Worm (Caenorhabditis elegans) whole organism, L1 larva: ENCODE data around the gene F59A6.10.

Experiments used
- C04F5.9 ChIP-seq: sonication (generic microtip); optimal IDR thresholded peaks from 2 replicates; lab custom pipeline; 2016; ENCODE audit warnings: missing genetic modification characterization, missing compliant biosample characterization
- C34B4.2 ChIP-seq: sonication (generic microtip); optimal IDR thresholded peaks from 2 replicates; lab custom pipeline; 2017; ENCODE audit warnings: mild to moderate bottlenecking, missing genetic modification characterization, missing compliant biosample characterization
- F16B12.6 ChIP-seq: fragments of 150-350 bp; optimal IDR thresholded peaks from 2 replicates; lab custom pipeline; 2014; ENCODE audit warnings: missing biosample characterization, missing genetic modification characterization
- aha-1 ChIP-seq: fragments of 150-350 bp; optimal IDR thresholded peaks from 2 replicates; lab custom pipeline; 2014; ENCODE audit warnings: missing biosample characterization, missing genetic modification characterization
- alr-1 ChIP-seq: fragments of 200-800 bp; sonication (Bioruptor generic); optimal IDR thresholded peaks from 2 replicates; lab custom pipeline; 2018; ENCODE audit warnings: borderline replicate concordance, mild to moderate bottlenecking, missing genetic modification characterization, missing compliant biosample characterization
- aly-2 ChIP-seq: fragments of 150-350 bp; optimal IDR thresholded peaks from 2 replicates; lab custom pipeline; 2014; ENCODE audit warnings: missing biosample characterization, missing genetic modification characterization
- ama-1 ChIP-seq: fragments of 150-350 bp; optimal IDR thresholded peaks from 2 replicates; lab custom pipeline; 2014
- blmp-1 ChIP-seq: fragments of 150-350 bp; optimal IDR thresholded peaks from 2 replicates; lab custom pipeline; 2014; ENCODE audit warnings: missing biosample characterization, missing genetic modification characterization
- ceh-88 ChIP-seq: fragments of 200-800 bp; sonication (Bioruptor generic); IDR thresholded peaks from 2 replicates; pipeline ENCODE4 v1.3.6; 2022; ENCODE audit warnings: missing genetic modification characterization, missing compliant biosample characterization
- ces-1 ChIP-seq: fragments of 150-350 bp; optimal IDR thresholded peaks from 2 replicates; lab custom pipeline; 2014; ENCODE audit warnings: missing biosample characterization, missing genetic modification reagents, missing genetic modification characterization
- dpl-1 ChIP-seq, 3 experiments: fragments of 150-350 bp in 2 of 3; sonication (generic microtip) in 1 of 3; optimal IDR thresholded peaks; 2 replicates each; lab custom pipeline; 2014 to 2017; ENCODE audit warnings: missing biosample characterization in 3 of 3, missing genetic modification characterization in 3 of 3, missing genetic modification reagents in 3 of 3
- efl-3 ChIP-seq: fragments of 200-800 bp; sonication (Bioruptor generic); optimal IDR thresholded peaks from 2 replicates; lab custom pipeline; 2018; ENCODE audit warnings: mild to moderate bottlenecking, missing genetic modification characterization, missing compliant biosample characterization
- egl-13 ChIP-seq: sonication (generic microtip); optimal IDR thresholded peaks from 2 replicates; lab custom pipeline; 2016; ENCODE audit warnings: missing genotype, missing genetic modification reagents, missing genetic modification characterization, missing compliant biosample characterization
- egl-27 ChIP-seq, 2 experiments: fragments of 150-350 bp in 1 of 2; sonication (generic microtip); optimal IDR thresholded peaks; 3 replicates each; lab custom pipeline; 2017 to 2018; ENCODE audit warnings: missing biosample characterization in 2 of 2, missing genetic modification characterization in 2 of 2, missing genetic modification reagents in 2 of 2
- elt-2 ChIP-seq: sonication (generic microtip); optimal IDR thresholded peaks from 2 replicates; lab custom pipeline; 2016; ENCODE audit warnings: missing genetic modification characterization, mild to moderate bottlenecking, inconsistent platforms, missing compliant biosample characterization, missing genetic modification reagents
- fkh-10 ChIP-seq: sonication (generic microtip); optimal IDR thresholded peaks from 2 replicates; lab custom pipeline; 2017; ENCODE audit warnings: missing biosample characterization, missing genetic modification reagents, missing genetic modification characterization
- fkh-8 ChIP-seq: sonication (generic microtip); optimal IDR thresholded peaks from 2 replicates; lab custom pipeline; 2016; ENCODE audit warnings: mild to moderate bottlenecking, missing genetic modification characterization, missing compliant biosample characterization
- grh-1 ChIP-seq: fragments of 200-800 bp; sonication (Bioruptor generic); IDR thresholded peaks from 2 replicates; pipeline ENCODE4 v1.3.6; 2022; ENCODE audit warnings: missing genetic modification reagents, missing genetic modification characterization, missing compliant biosample characterization
- hlh-17 ChIP-seq: fragments of 200-800 bp; sonication (Bioruptor generic); optimal IDR thresholded peaks from 2 replicates; lab custom pipeline; 2018; ENCODE audit warnings: missing genetic modification characterization, mild to moderate bottlenecking, missing compliant biosample characterization, moderate library complexity, borderline replicate concordance
- hlh-4 ChIP-seq: sonication (generic microtip); optimal IDR thresholded peaks from 2 replicates; lab custom pipeline; 2016; ENCODE audit warnings: mild to moderate bottlenecking, missing genetic modification characterization, missing compliant biosample characterization
- hpl-2 ChIP-seq: fragments of 150-350 bp; optimal IDR thresholded peaks from 2 replicates; lab custom pipeline; 2014; ENCODE audit warnings: missing biosample characterization, missing genetic modification reagents, missing genetic modification characterization
- irx-1 ChIP-seq: sonication (generic microtip); optimal IDR thresholded peaks from 2 replicates; lab custom pipeline; 2016; ENCODE audit warnings: missing genetic modification characterization, missing compliant biosample characterization
- isw-1 ChIP-seq: fragments of 200-800 bp; sonication (Bioruptor generic); IDR thresholded peaks from 2 replicates; pipeline ENCODE4 v1.3.6; 2022; ENCODE audit warnings: missing genetic modification characterization, missing compliant biosample characterization
- lin-13 ChIP-seq: fragments of 150-350 bp; optimal IDR thresholded peaks from 2 replicates; lab custom pipeline; 2014; ENCODE audit warnings: missing biosample characterization, missing genetic modification reagents, missing genetic modification characterization
- lin-14 ChIP-seq: fragments of 200-800 bp; sonication (Bioruptor generic); optimal IDR thresholded peaks from 2 replicates; lab custom pipeline; 2018; ENCODE audit warnings: mild to moderate bottlenecking, missing genetic modification characterization, moderate library complexity, missing compliant biosample characterization
- lin-15B ChIP-seq: fragments of 150-350 bp; sonication (generic microtip); optimal IDR thresholded peaks from 3 replicates; lab custom pipeline; 2014; ENCODE audit warnings: missing biosample characterization, missing genetic modification characterization
- lin-39 ChIP-seq: fragments of 150-350 bp; optimal IDR thresholded peaks from 2 replicates; lab custom pipeline; 2014; ENCODE audit warnings: missing biosample characterization, missing genetic modification reagents, missing genetic modification characterization
- mdl-1 ChIP-seq, 2 experiments: fragments of 150-350 bp; optimal IDR thresholded peaks; 2 replicates each; lab custom pipeline; 2014 to 2017; ENCODE audit warnings: missing biosample characterization in 2 of 2, missing genetic modification characterization in 2 of 2, inconsistent platforms in 1 of 2
- nhr-19 ChIP-seq: fragments of 200-800 bp; sonication (Bioruptor generic); conservative IDR thresholded peaks from 2 replicates; pipeline ENCODE4 v1.3.6; 2022; ENCODE audit warnings: missing genetic modification characterization, missing compliant biosample characterization
- nhr-20 ChIP-seq: sonication (generic microtip); optimal IDR thresholded peaks from 2 replicates; lab custom pipeline; 2016; ENCODE audit warnings: mild to moderate bottlenecking, missing genetic modification characterization, missing compliant biosample characterization
- nhr-237 ChIP-seq: fragments of 150-350 bp; optimal IDR thresholded peaks from 2 replicates; lab custom pipeline; 2014; ENCODE audit warnings: missing biosample characterization, missing genetic modification characterization
- nhr-47 ChIP-seq: sonication (generic microtip); optimal IDR thresholded peaks from 2 replicates; lab custom pipeline; 2016; ENCODE audit warnings: mild to moderate bottlenecking, missing genetic modification characterization, moderate library complexity, missing compliant biosample characterization
- nhr-71 ChIP-seq: sonication (generic microtip); optimal IDR thresholded peaks from 2 replicates; lab custom pipeline; 2016; ENCODE audit warnings: mild to moderate bottlenecking, missing genetic modification characterization, moderate library complexity, missing compliant biosample characterization
- nhr-76 ChIP-seq: sonication (generic microtip); optimal IDR thresholded peaks from 2 replicates; lab custom pipeline; 2017; ENCODE audit warnings: missing biosample characterization, missing genetic modification characterization
- nhr-85 ChIP-seq: sonication (generic microtip); peaks from one replicate; lab custom pipeline; 2016; ENCODE audit warnings: missing genetic modification characterization, inconsistent platforms, missing compliant biosample characterization
- pag-3 ChIP-seq: sonication (generic microtip); optimal IDR thresholded peaks from 2 replicates; lab custom pipeline; 2017; ENCODE audit warnings: missing genetic modification characterization, mild to moderate bottlenecking, missing compliant biosample characterization, antibody characterized with exemption, borderline replicate concordance; ENCODE audit not compliant: insufficient read depth
- rnt-1 ChIP-seq: sonication (generic microtip); optimal IDR thresholded peaks from 2 replicates; lab custom pipeline; 2016; ENCODE audit warnings: mild to moderate bottlenecking, missing genetic modification characterization, moderate library complexity, missing compliant biosample characterization
- skn-1 ChIP-seq: fragments of 150-350 bp; optimal IDR thresholded peaks from 2 replicates; lab custom pipeline; 2014; ENCODE audit warnings: missing biosample characterization, missing genetic modification characterization
- snpc-4 ChIP-seq: fragments of 150-350 bp; optimal IDR thresholded peaks from 2 replicates; lab custom pipeline; 2014; ENCODE audit warnings: missing biosample characterization, missing genetic modification characterization
- snu-23 ChIP-seq: sonication (generic microtip); optimal IDR thresholded peaks from 2 replicates; lab custom pipeline; 2016; ENCODE audit warnings: missing genetic modification characterization, missing compliant biosample characterization
- sox-4 ChIP-seq: sonication (generic microtip); optimal IDR thresholded peaks from 2 replicates; lab custom pipeline; 2016; ENCODE audit warnings: missing genetic modification characterization, missing compliant biosample characterization
- sptf-1 ChIP-seq: fragments of 150-350 bp; optimal IDR thresholded peaks from 2 replicates; lab custom pipeline; 2014; ENCODE audit warnings: missing biosample characterization, missing genetic modification characterization
- swsn-7 ChIP-seq: sonication (generic microtip); optimal IDR thresholded peaks from 2 replicates; lab custom pipeline; 2016; ENCODE audit warnings: missing genetic modification characterization, missing compliant biosample characterization
- tlp-1 ChIP-seq: fragments of 150-350 bp; optimal IDR thresholded peaks from 2 replicates; lab custom pipeline; 2014; ENCODE audit warnings: missing biosample characterization, missing genetic modification characterization
- unc-30 ChIP-seq: sonication (generic microtip); optimal IDR thresholded peaks from 2 replicates; lab custom pipeline; 2017; ENCODE audit warnings: missing biosample characterization, missing genetic modification characterization
- unc-98 ChIP-seq: fragments of 200-800 bp; sonication (Bioruptor generic); IDR thresholded peaks from 2 replicates; pipeline ENCODE4 v1.3.6; 2022; ENCODE audit warnings: missing genetic modification characterization, missing compliant biosample characterization
- vab-15 ChIP-seq: sonication (generic microtip); optimal IDR thresholded peaks from 2 replicates; lab custom pipeline; 2017; ENCODE audit warnings: missing genotype, mild to moderate bottlenecking, missing genetic modification characterization, missing compliant biosample characterization
- zip-4 ChIP-seq: fragments of 200-800 bp; sonication (Bioruptor generic); optimal IDR thresholded peaks from 2 replicates; lab custom pipeline; 2018; ENCODE audit warnings: mild to moderate bottlenecking, missing genetic modification characterization, moderate library complexity, missing compliant biosample characterization

The F59A6.10 gene

ce11 chrII:5046209-5047200, 42.7 kb downstream of the F59A6.10 start:
- TF ChIP-seq egl-27 (tag; optimal IDR thresholded peaks at IDR 0.05; lab: Kevin White, UChicago) (no peak), aly-2 (tag; lab: Kevin White, UChicago) (no peak), C04F5.9 (tag; lab: Kevin White, UChicago) (no peak), nhr-85 (tag; lab: Kevin White, UChicago) (no peak), fkh-10 (GFP tag; lab: Kevin White, UChicago) (peak; percentile 87), lin-14 (GFP tag; lab: Kevin White, UChicago) (peak; percentile 58)

- no peak for TF ChIP-seq ces-1 (GFP tag; lab: Kevin White, UChicago)
- TF ChIP-seq mdl-1 (tag; optimal IDR thresholded peaks at IDR 0.05; lab: Kevin White, UChicago) = peak in 1 of 2 experiments; percentile 6
- peak; percentile 38 for TF ChIP-seq rnt-1 (tag; lab: Kevin White, UChicago)
- TF ChIP-seq grh-1 (GFP tag; lab: Robert Waterston, UW) = no peak
- TF ChIP-seq hlh-17 (GFP tag; lab: Kevin White, UChicago) = no peak
- TF ChIP-seq pag-3 (tag; lab: Kevin White, UChicago) = no peak
- no peak for TF ChIP-seq egl-13
- TF ChIP-seq nhr-20 (tag; lab: Kevin White, UChicago) = no peak
- TF ChIP-seq zip-4 (GFP tag; lab: Kevin White, UChicago) = no peak
- TF ChIP-seq F16B12.6 (tag; lab: Kevin White, UChicago) = no peak
- TF ChIP-seq C34B4.2 (tag; lab: Kevin White, UChicago) = no peak
- no peak for TF ChIP-seq ceh-88 (GFP tag; lab: Robert Waterston, UW)
- TF ChIP-seq egl-27 (tag; optimal IDR thresholded peaks at IDR 0.05; lab: Kevin White, UChicago) = no peak
- TF ChIP-seq lin-13 (GFP tag; lab: Kevin White, UChicago) = no peak
- no peak for TF ChIP-seq aha-1
- TF ChIP-seq irx-1 (tag; lab: Kevin White, UChicago) = no peak
- TF ChIP-seq lin-39 = no peak
- TF ChIP-seq aly-2 (tag; lab: Kevin White, UChicago) = no peak
- TF ChIP-seq alr-1 (tag; lab: Kevin White, UChicago) = no peak
- TF ChIP-seq lin-14 (GFP tag; lab: Kevin White, UChicago) = peak; percentile 59
- no peak for TF ChIP-seq hlh-4 (tag; lab: Kevin White, UChicago)
- peak; percentile 37 for TF ChIP-seq snu-23 (GFP tag; lab: Kevin White, UChicago)
- TF ChIP-seq dpl-1 (GFP tag; optimal IDR thresholded peaks at IDR 0.05; lab: Kevin White, UChicago) = no peak
- no peak for TF ChIP-seq sptf-1 (tag; lab: Kevin White, UChicago)
- no peak for TF ChIP-seq isw-1 (GFP tag; lab: Robert Waterston, UW)
- no peak for TF ChIP-seq nhr-19 (GFP tag; lab: Robert Waterston, UW)
- TF ChIP-seq hpl-2 (GFP tag; lab: Kevin White, UChicago) = no peak
- no peak for TF ChIP-seq unc-98
- no peak for TF ChIP-seq unc-30 (tag; lab: Kevin White, UChicago)
- peak; percentile 15 for TF ChIP-seq skn-1 (tag; lab: Kevin White, UChicago)
- TF ChIP-seq nhr-85 (tag; lab: Kevin White, UChicago) = peak; percentile 57
- TF ChIP-seq nhr-76 (tag; lab: Kevin White, UChicago) = no peak
- no peak for TF ChIP-seq efl-3
- TF ChIP-seq nhr-47 (tag; lab: Kevin White, UChicago) = no peak
- TF ChIP-seq nhr-71 (tag; lab: Kevin White, UChicago) = no peak
- TF ChIP-seq elt-2 (tag; lab: Kevin White, UChicago) = no peak
- no peak for TF ChIP-seq fkh-10 (GFP tag; lab: Kevin White, UChicago)
- TF ChIP-seq vab-15 = no peak
- TF ChIP-seq sox-4 (tag; lab: Kevin White, UChicago) = no peak
- no peak for TF ChIP-seq swsn-7 (tag; lab: Kevin White, UChicago)
- no peak for TF ChIP-seq nhr-237
- no peak for TF ChIP-seq lin-15B (tag; lab: Kevin White, UChicago)
- TF ChIP-seq snpc-4 (tag; lab: Kevin White, UChicago) = no peak
- TF ChIP-seq blmp-1 = peak; percentile 29
- TF ChIP-seq ama-1 (lab: Kevin White, UChicago) = no peak
- TF ChIP-seq fkh-8 = no peak
- no peak for TF ChIP-seq tlp-1 (tag; lab: Kevin White, UChicago)
Measured at ce11 chrII:5047279-5047678, 43.5 kb downstream of the F59A6.10 start.
